Worm (Caenorhabditis elegans) whole organism, mixed stage, embryonic: ENCODE results near the gene ttr-48.

ENCODE experiments used
- blmp-1 ChIP-seq: fragments of 150-350 bp; optimal IDR thresholded peaks from 2 replicates; lab custom pipeline; 2014; ENCODE audit warnings: missing biosample characterization, missing genetic modification characterization
- nhr-76 ChIP-seq: sonication (generic microtip); optimal IDR thresholded peaks from 2 replicates; lab custom pipeline; 2017; ENCODE audit warnings: missing biosample characterization, missing genetic modification characterization
- sptf-1 ChIP-seq: sonication (generic microtip); optimal IDR thresholded peaks from 2 replicates; lab custom pipeline; 2017; ENCODE audit warnings: mild to moderate bottlenecking, missing genetic modification characterization, moderate library complexity, missing compliant biosample characterization

DNA sequence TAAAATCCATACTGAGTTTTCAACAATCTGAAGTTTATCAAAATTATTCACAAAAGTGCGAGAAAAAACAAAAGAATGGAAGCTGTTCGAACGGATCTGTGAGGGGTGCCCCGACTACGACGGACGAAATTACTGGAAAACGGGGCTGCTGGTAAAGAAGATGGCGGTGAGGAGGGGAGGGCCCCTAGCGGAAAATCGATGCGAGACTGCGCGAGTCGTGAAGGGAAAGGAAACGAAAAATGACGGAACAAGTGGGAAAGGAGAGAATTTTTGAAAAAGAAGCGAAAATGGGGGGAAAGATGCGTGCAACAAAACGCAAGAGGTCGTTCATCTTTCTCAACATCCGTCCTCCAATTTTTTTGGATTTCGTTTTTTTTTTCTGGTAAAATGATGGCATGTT, 39.5 kb downstream of the ttr-48 start:
- TF ChIP-seq sptf-1 = no peak
- no peak for TF ChIP-seq nhr-76 (tag; lab: Kevin White, UChicago)
- no peak for TF ChIP-seq blmp-1 (tag; lab: Kevin White, UChicago)
